Fruit fly (Drosophila melanogaster) whole organism, embryonic: ENCODE data around the gene CG7987.

Source experiments
- Antp ChIP-seq: fragments of 200-800 bp; sonication (Bioruptor generic); optimal IDR thresholded peaks from 3 replicates; lab custom pipeline; 2016; ENCODE audit warnings: missing biosample characterization, missing genetic modification characterization
- Blimp-1 ChIP-seq: fragments of 200-800 bp; sonication (Bioruptor generic); optimal IDR thresholded peaks from 3 replicates; lab custom pipeline; 2018; ENCODE audit warnings: missing biosample characterization, missing genetic modification characterization, mild to moderate bottlenecking, moderate library complexity, missing genetic modification reagents
- BtbVII ChIP-seq: fragments of 200-800 bp; sonication (Bioruptor generic); optimal IDR thresholded peaks from 3 replicates; lab custom pipeline; 2017; ENCODE audit warnings: missing biosample characterization, mild to moderate bottlenecking, missing genetic modification characterization
- CG10267 ChIP-seq: fragments of 200-800 bp; sonication (Bioruptor generic); optimal IDR thresholded peaks from 2 replicates; lab custom pipeline; 2018; ENCODE audit warnings: missing biosample characterization, mild to moderate bottlenecking, missing genetic modification characterization, moderate library complexity
- CG10462 ChIP-seq: fragments of 200-800 bp; sonication (Bioruptor generic); optimal IDR thresholded peaks from 2 replicates; lab custom pipeline; 2016; ENCODE audit warnings: missing biosample characterization, missing genetic modification characterization
- CG11247 ChIP-seq: fragments of 200-800 bp; sonication (Bioruptor generic); IDR thresholded peaks from 2 replicates; pipeline ENCODE4 v1.3.6; 2022; ENCODE audit warnings: missing biosample characterization, missing genetic modification characterization
- CG12769 ChIP-seq: fragments of 200-800 bp; sonication (Bioruptor generic); optimal IDR thresholded peaks from 2 replicates; lab custom pipeline; 2019; ENCODE audit warnings: missing biosample characterization, mild to moderate bottlenecking, missing genetic modification characterization, moderate library complexity
- CG14050 ChIP-seq: fragments of 200-800 bp; sonication (Bioruptor generic); IDR thresholded peaks from 3 replicates; pipeline ENCODE4 v1.3.6; 2022; ENCODE audit warnings: missing biosample characterization, missing genetic modification characterization
- CG16813 ChIP-seq: fragments of 200-800 bp; sonication (Bioruptor generic); IDR thresholded peaks from 3 replicates; pipeline ENCODE4 v1.3.6; 2022; ENCODE audit warnings: missing biosample characterization, missing genetic modification characterization; ENCODE audit not compliant: partially characterized antibody
- CG17612 ChIP-seq: fragments of 200-800 bp; sonication (Bioruptor generic); IDR thresholded peaks from 2 replicates; pipeline ENCODE4 v1.3.6; 2022; ENCODE audit warnings: missing biosample characterization, missing genetic modification characterization
- CG18262 ChIP-seq: fragments of 200-800 bp; optimal IDR thresholded peaks from 3 replicates; lab custom pipeline; 2019; ENCODE audit warnings: missing biosample characterization, mild to moderate bottlenecking, missing genetic modification characterization, moderate library complexity
- CG18764 ChIP-seq: fragments of 200-800 bp; sonication (Bioruptor generic); optimal IDR thresholded peaks from 3 replicates; lab custom pipeline; 2016; ENCODE audit warnings: missing biosample characterization, missing genetic modification characterization
- CG2199 ChIP-seq: fragments of 200-800 bp; sonication (Bioruptor generic); IDR thresholded peaks from 3 replicates; pipeline ENCODE4 v1.3.6; 2022; ENCODE audit warnings: missing biosample characterization, missing genetic modification characterization
- CG31365 ChIP-seq: fragments of 200-800 bp; sonication (Bioruptor generic); optimal IDR thresholded peaks from 2 replicates; lab custom pipeline; 2018; ENCODE audit warnings: missing biosample characterization, mild to moderate bottlenecking, missing genetic modification characterization
- CG31388 ChIP-seq: fragments of 200-800 bp; sonication (Bioruptor generic); optimal IDR thresholded peaks from 2 replicates; lab custom pipeline; 2016; ENCODE audit warnings: missing biosample characterization, missing genetic modification characterization
- CG4360 ChIP-seq: fragments of 200-800 bp; sonication (Bioruptor generic); IDR thresholded peaks from 2 replicates; pipeline ENCODE4 v1.3.6; 2022; ENCODE audit warnings: missing biosample characterization, missing genetic modification characterization
- CG43689 ChIP-seq: fragments of 200-800 bp; sonication (Bioruptor generic); IDR thresholded peaks from 2 replicates; pipeline ENCODE4 v1.3.6; 2022; ENCODE audit warnings: missing biosample characterization, missing genetic modification characterization
- CG4424 ChIP-seq: fragments of 200-800 bp; sonication (Bioruptor generic); optimal IDR thresholded peaks from 3 replicates; lab custom pipeline; 2016; ENCODE audit warnings: missing biosample characterization, missing genetic modification characterization
- CG5953 ChIP-seq: fragments of 200-800 bp; sonication (Bioruptor generic); IDR thresholded peaks from 2 replicates; pipeline ENCODE4 v1.3.6; 2022; ENCODE audit warnings: missing biosample characterization, missing genetic modification characterization
- CG8478 ChIP-seq: fragments of >200 bp; optimal IDR thresholded peaks from 2 replicates; lab custom pipeline; 2018
- CG8924 ChIP-seq: fragments of 200-800 bp; optimal IDR thresholded peaks from 3 replicates; lab custom pipeline; 2019; ENCODE audit warnings: missing biosample characterization, mild to moderate bottlenecking, missing genetic modification characterization, moderate library complexity
- CG9437 ChIP-seq: fragments of 200-800 bp; sonication (Bioruptor generic); optimal IDR thresholded peaks from 2 replicates; lab custom pipeline; 2018; ENCODE audit warnings: missing biosample characterization, mild to moderate bottlenecking, missing genetic modification characterization
- CG9797 ChIP-seq: fragments of 200-800 bp; sonication (Bioruptor generic); optimal IDR thresholded peaks from 3 replicates; lab custom pipeline; 2018; ENCODE audit warnings: missing biosample characterization, mild to moderate bottlenecking, missing genetic modification characterization
- CG9817 ChIP-seq: fragments of 200-800 bp; sonication (Bioruptor generic); optimal IDR thresholded peaks from 2 replicates; lab custom pipeline; 2018; ENCODE audit warnings: missing biosample characterization, mild to moderate bottlenecking, missing genetic modification characterization, moderate library complexity
- Ets97D ChIP-seq: fragments of 200-800 bp; sonication (Bioruptor generic); optimal IDR thresholded peaks from 3 replicates; lab custom pipeline; 2016; ENCODE audit warnings: missing biosample characterization, missing genetic modification characterization
- Hmr ChIP-seq: fragments of 200-800 bp; sonication (Bioruptor generic); optimal IDR thresholded peaks from 3 replicates; lab custom pipeline; 2017; ENCODE audit warnings: mild to moderate bottlenecking, missing biosample characterization, missing genetic modification reagents, missing genetic modification characterization
- Hr51 ChIP-seq, 2 experiments: fragments of 200-800 bp; sonication (Bioruptor generic); optimal IDR thresholded peaks; 2 replicates in 1 of 2; 3 replicates in 1 of 2; lab custom pipeline; 2016 to 2018; ENCODE audit warnings: missing biosample characterization in 2 of 2, missing genetic modification characterization in 2 of 2, mild to moderate bottlenecking in 1 of 2, moderate library complexity in 1 of 2
- Tbp ChIP-seq: fragments of >200 bp; optimal IDR thresholded peaks from 2 replicates; lab custom pipeline; 2018; ENCODE audit warnings: missing biosample characterization, missing genetic modification characterization
- Trl ChIP-seq, 3 experiments: fragments of >200 bp in 2 of 3; fragments of 200-800 bp in 1 of 3; sonication (Bioruptor generic) in 1 of 3; optimal IDR thresholded peaks; 2 replicates in 1 of 3; 3 replicates in 2 of 3; lab custom pipeline; 2016 to 2017; ENCODE audit warnings: missing biosample characterization in 1 of 3, missing genetic modification characterization in 1 of 3
- aop ChIP-seq: fragments of 200-800 bp; sonication (Bioruptor generic); IDR thresholded peaks from 2 replicates; pipeline ENCODE4 v1.3.6; 2022; ENCODE audit warnings: missing biosample characterization, missing genetic modification characterization
- ase ChIP-seq: fragments of 200-800 bp; sonication (Bioruptor generic); IDR thresholded peaks from 3 replicates; pipeline ENCODE4 v1.3.6; 2022; ENCODE audit warnings: missing biosample characterization, missing genetic modification characterization
- br ChIP-seq: fragments of >200 bp; optimal IDR thresholded peaks from 2 replicates; lab custom pipeline; 2017
- chn ChIP-seq: fragments of 200-800 bp; sonication (Bioruptor generic); optimal IDR thresholded peaks from 2 replicates; lab custom pipeline; 2016; ENCODE audit warnings: missing biosample characterization, missing genetic modification characterization
- dati ChIP-seq: fragments of 200-800 bp; sonication (Bioruptor generic); IDR thresholded peaks from 2 replicates; pipeline ENCODE4 v1.3.6; 2022; ENCODE audit warnings: missing biosample characterization, missing genetic modification characterization
- dpn ChIP-seq, 2 experiments: fragments of 200-800 bp; sonication (Bioruptor generic); optimal IDR thresholded peaks; 3 replicates each; lab custom pipeline; 2016; ENCODE audit warnings: missing biosample characterization in 2 of 2, missing genetic modification characterization in 2 of 2
- ems ChIP-seq: fragments of 200-800 bp; sonication (Bioruptor generic); optimal IDR thresholded peaks from 3 replicates; lab custom pipeline; 2016; ENCODE audit warnings: missing biosample characterization, missing genetic modification characterization
- gcm ChIP-seq: fragments of 200-800 bp; sonication (Bioruptor generic); optimal IDR thresholded peaks from 2 replicates; lab custom pipeline; 2019; ENCODE audit warnings: missing biosample characterization, mild to moderate bottlenecking, missing genetic modification characterization, moderate library complexity
- jing ChIP-seq: fragments of 200-800 bp; sonication (Bioruptor generic); optimal IDR thresholded peaks from 2 replicates; lab custom pipeline; 2018; ENCODE audit warnings: missing biosample characterization, mild to moderate bottlenecking, missing genetic modification characterization
- knrl ChIP-seq: fragments of 200-800 bp; sonication (Bioruptor generic); IDR thresholded peaks from 3 replicates; pipeline ENCODE4 v1.3.6; 2022; ENCODE audit warnings: missing biosample characterization, missing genetic modification characterization; ENCODE audit not compliant: partially characterized antibody
- lmd ChIP-seq: fragments of 200-800 bp; sonication (Bioruptor generic); IDR thresholded peaks from 2 replicates; pipeline ENCODE4 v1.3.6; 2022; ENCODE audit warnings: missing biosample characterization, missing genetic modification characterization
- luna ChIP-seq: fragments of 200-800 bp; sonication (Bioruptor generic); optimal IDR thresholded peaks from 2 replicates; lab custom pipeline; 2016; ENCODE audit warnings: missing biosample characterization, missing genetic modification characterization
- mirr ChIP-seq: fragments of 200-800 bp; sonication (Bioruptor generic); optimal IDR thresholded peaks from 3 replicates; lab custom pipeline; 2018; ENCODE audit warnings: missing biosample characterization, mild to moderate bottlenecking, missing genetic modification characterization
- nau ChIP-seq: fragments of 200-800 bp; sonication (Bioruptor generic); optimal IDR thresholded peaks from 3 replicates; lab custom pipeline; 2017; ENCODE audit warnings: missing biosample characterization, mild to moderate bottlenecking, missing genetic modification characterization, missing genetic modification reagents
- phol ChIP-seq: fragments of 200-800 bp; sonication (Bioruptor generic); optimal IDR thresholded peaks from 3 replicates; lab custom pipeline; 2018; ENCODE audit warnings: missing biosample characterization, mild to moderate bottlenecking, missing genetic modification characterization, moderate library complexity
- pnt ChIP-seq: fragments of 200-800 bp; sonication (Bioruptor generic); optimal IDR thresholded peaks from 3 replicates; lab custom pipeline; 2016; ENCODE audit warnings: missing biosample characterization, missing genetic modification characterization
- pum ChIP-seq: fragments of 200-800 bp; sonication (Bioruptor generic); optimal IDR thresholded peaks from 2 replicates; lab custom pipeline; 2016; ENCODE audit warnings: missing biosample characterization, missing genetic modification characterization
- seq ChIP-seq: fragments of 200-800 bp; sonication (Bioruptor generic); IDR thresholded peaks from 2 replicates; pipeline ENCODE4 v1.3.6; 2022; ENCODE audit warnings: missing biosample characterization, missing genetic modification characterization
- tgo ChIP-seq: fragments of 200-800 bp; sonication (Bioruptor generic); IDR thresholded peaks from 3 replicates; pipeline ENCODE4 v1.3.6; 2022; ENCODE audit warnings: missing biosample characterization, missing genetic modification characterization
- tin ChIP-seq: fragments of 200-800 bp; sonication (Bioruptor generic); optimal IDR thresholded peaks from 3 replicates; lab custom pipeline; 2016; ENCODE audit warnings: missing biosample characterization, missing genetic modification characterization
- tio ChIP-seq: fragments of 200-800 bp; sonication (Bioruptor generic); optimal IDR thresholded peaks from 2 replicates; lab custom pipeline; 2017; ENCODE audit warnings: missing biosample characterization, missing genetic modification characterization, inconsistent platforms
- toy ChIP-seq: fragments of 200-800 bp; sonication (Bioruptor generic); IDR thresholded peaks from 2 replicates; pipeline ENCODE4 v1.3.6; 2022; ENCODE audit warnings: missing biosample characterization, missing genetic modification characterization
- vnd ChIP-seq: fragments of 200-800 bp; sonication (Bioruptor generic); IDR thresholded peaks from 3 replicates; pipeline ENCODE4 v1.3.6; 2022; ENCODE audit warnings: missing biosample characterization, missing genetic modification characterization; ENCODE audit not compliant: partially characterized antibody

CG7987 gene

dm6 chr3R:14624088-14624619 lies 48.5 kb upstream of the CG7987 start (continued):
- TF ChIP-seq CG5953 (GFP tag; lab: Robert Waterston, UW), result no peak
- TF ChIP-seq jing (GFP tag; lab: Kevin White, UChicago), result no peak
- no peak for TF ChIP-seq luna (GFP tag; lab: Kevin White, UChicago)
- no peak for TF ChIP-seq CG14050
- no peak; the same call in 1 of the 2 replicates for TF ChIP-seq lmd (GFP tag; lab: Robert Waterston, UW)
- TF ChIP-seq Antp (GFP tag; lab: Kevin White, UChicago), result no peak
- TF ChIP-seq Blimp-1 (GFP tag; lab: Kevin White, UChicago), result no peak
- TF ChIP-seq CG18262 (tag; lab: Kevin White, UChicago), result peak; percentile 84
- TF ChIP-seq mirr (GFP tag; lab: Kevin White, UChicago), result no peak
- TF ChIP-seq CG10462, result no peak
- TF ChIP-seq Hmr, result no peak
- peak; percentile 63 for TF ChIP-seq ems (GFP tag; lab: Kevin White, UChicago)
- TF ChIP-seq br (lab: Kevin White, UChicago), result no peak
- TF ChIP-seq CG9817 (tag; lab: Kevin White, UChicago), result no peak
- no peak for TF ChIP-seq CG17612
- no peak for TF ChIP-seq dati
- TF ChIP-seq dpn (GFP tag; optimal IDR thresholded peaks at IDR 0.05; lab: Kevin White, UChicago), result peak; percentile 7 to 41
- TF ChIP-seq CG9797 (GFP tag; lab: Kevin White, UChicago), result no peak
- TF ChIP-seq Trl (optimal IDR thresholded peaks at IDR 0.05; lab: Kevin White, UChicago), result peak; percentile 59 to 62
- TF ChIP-seq Trl (GFP tag; optimal IDR thresholded peaks at IDR 0.05; lab: Kevin White, UChicago), result no peak
- no peak for TF ChIP-seq pnt
- TF ChIP-seq CG9437 (GFP tag; lab: Kevin White, UChicago), result no peak
- peak; percentile 48 for TF ChIP-seq CG4424 (GFP tag; lab: Kevin White, UChicago)
- TF ChIP-seq phol (tag; lab: Kevin White, UChicago), result peak; percentile 73
- no peak for TF ChIP-seq CG11247 (GFP tag; lab: Robert Waterston, UW)
- no peak for TF ChIP-seq tin (GFP tag; lab: Kevin White, UChicago)
- TF ChIP-seq CG4360, result peak; percentile 99
- peak; percentile 65 for TF ChIP-seq gcm
- TF ChIP-seq seq, result no peak
- TF ChIP-seq knrl (GFP tag; lab: Robert Waterston, UW), result no peak
- no peak for TF ChIP-seq Ets97D (GFP tag; lab: Kevin White, UChicago)
- TF ChIP-seq tio (GFP tag; lab: Kevin White, UChicago), result peak; percentile 67
- no peak for TF ChIP-seq aop (GFP tag; lab: Robert Waterston, UW)
- peak; percentile 38 for TF ChIP-seq CG8924 (tag; lab: Kevin White, UChicago)
- no peak for TF ChIP-seq nau
- peak; percentile 17 for TF ChIP-seq CG10267 (tag; lab: Kevin White, UChicago)
- TF ChIP-seq BtbVII, result no peak
- no peak for TF ChIP-seq CG2199 (GFP tag; lab: Robert Waterston, UW)
- no peak for TF ChIP-seq CG18764
- no peak for TF ChIP-seq CG43689
- TF ChIP-seq Tbp (GFP tag; lab: Kevin White, UChicago), result no peak
- TF ChIP-seq chn (GFP tag; lab: Kevin White, UChicago), result peak; percentile 57
- TF ChIP-seq CG8478 (lab: Kevin White, UChicago), result no peak
- TF ChIP-seq Hr51 (GFP tag; optimal IDR thresholded peaks at IDR 0.05; lab: Kevin White, UChicago), result peak in 1 of 2 experiments; percentile 12
- TF ChIP-seq toy (GFP tag; lab: Robert Waterston, UW), result no peak
- TF ChIP-seq ase (GFP tag; lab: Robert Waterston, UW), result peak; percentile 36; the same call in 1 of the 3 replicates
- TF ChIP-seq vnd, result no peak
- no peak for TF ChIP-seq CG12769 (tag; lab: Kevin White, UChicago)
- no peak; the same call in 2 of the 3 replicates for TF ChIP-seq CG16813 (GFP tag; lab: Robert Waterston, UW)
- TF ChIP-seq CG31365 (tag; lab: Kevin White, UChicago), result no peak
- TF ChIP-seq CG31388 (GFP tag; lab: Kevin White, UChicago), result no peak
- TF ChIP-seq pum (GFP tag; lab: Kevin White, UChicago), result peak; percentile 2
- TF ChIP-seq tgo, result no peak
